Worm (Caenorhabditis elegans) whole organism, early embryonic: ENCODE data around the gene swsn-3.
A peak's percentile ranks its signal among the peaks of the same experiment; 100 is the strongest.

ENCODE experiments used
- F13C5.2 ChIP-seq: sonication (generic microtip); optimal IDR thresholded peaks from 2 replicates; lab custom pipeline; 2017; ENCODE audit warnings: mild to moderate bottlenecking, missing genetic modification characterization, inconsistent platforms, missing compliant biosample characterization
- ama-1 ChIP-seq: fragments of 150-350 bp; optimal IDR thresholded peaks from 2 replicates; lab custom pipeline; 2014
- ceh-36 ChIP-seq: sonication (generic microtip); optimal IDR thresholded peaks from 2 replicates; lab custom pipeline; 2016; ENCODE audit warnings: missing genetic modification characterization, inconsistent platforms, missing compliant biosample characterization
- flt-1 ChIP-seq: fragments of 200-800 bp; sonication (Bioruptor generic); IDR thresholded peaks from 2 replicates; pipeline ENCODE4 v1.3.6; 2022; ENCODE audit warnings: missing genetic modification characterization, missing compliant biosample characterization
- hnd-1 ChIP-seq: sonication (generic microtip); optimal IDR thresholded peaks from 2 replicates; lab custom pipeline; 2016; ENCODE audit warnings: missing genetic modification characterization, missing compliant biosample characterization
- sea-1 ChIP-seq: fragments of 200-800 bp; sonication (Bioruptor generic); conservative IDR thresholded peaks from 2 replicates; pipeline ENCODE4 v1.3.6; 2022; ENCODE audit warnings: missing genetic modification characterization, missing compliant biosample characterization
- tbx-11 ChIP-seq: fragments of 200-800 bp; sonication (Bioruptor generic); IDR thresholded peaks from 2 replicates; pipeline ENCODE4 v1.3.6; 2022; ENCODE audit warnings: missing genetic modification characterization, missing compliant biosample characterization
- tbx-37 ChIP-seq: fragments of 200-800 bp; sonication (Bioruptor generic); conservative IDR thresholded peaks from 2 replicates; pipeline ENCODE4 v1.3.6; 2022; ENCODE audit warnings: missing genetic modification reagents, missing genetic modification characterization, missing compliant biosample characterization
- tra-4 ChIP-seq: sonication (generic microtip); optimal IDR thresholded peaks from 2 replicates; lab custom pipeline; 2017; ENCODE audit warnings: missing genetic modification characterization, missing compliant biosample characterization

DNA sequence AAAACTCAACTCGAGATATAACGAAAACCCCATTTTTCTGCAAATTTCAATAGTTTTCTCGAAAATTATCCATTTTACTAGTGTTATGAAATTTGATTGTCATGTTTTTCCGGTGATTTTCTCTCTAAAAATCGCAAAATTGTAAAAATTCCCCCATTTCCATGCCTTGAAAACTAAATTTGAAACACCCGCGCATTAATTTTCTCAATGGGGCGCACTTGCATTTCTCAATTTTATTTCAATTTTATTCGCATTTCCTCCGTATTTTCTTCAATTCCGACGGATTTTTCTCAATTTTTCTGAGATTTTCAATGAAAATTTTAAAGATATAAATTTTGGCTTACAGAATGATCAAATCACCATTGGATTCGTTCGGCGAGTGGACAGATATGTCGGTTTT is 36.6 kb upstream of the swsn-3 start, which contains the start of gene Y71H2AM.3:
- no peak for TF ChIP-seq hnd-1 (tag; lab: Kevin White, UChicago)
- TF ChIP-seq ama-1 (lab: Kevin White, UChicago) = no peak
- no peak for TF ChIP-seq tbx-37 (GFP tag; lab: Robert Waterston, UW)
- no peak for TF ChIP-seq flt-1 (GFP tag; lab: Robert Waterston, UW)
- TF ChIP-seq tbx-11 = no peak
- TF ChIP-seq ceh-36 = no peak
- TF ChIP-seq tra-4 (tag; lab: Kevin White, UChicago) = no peak
- no peak for TF ChIP-seq sea-1 (GFP tag; lab: Robert Waterston, UW)
- peak; percentile 22 for TF ChIP-seq F13C5.2 (tag; lab: Kevin White, UChicago)
